Worm (Caenorhabditis elegans) whole organism, young adult: ENCODE measurements around the gene mtx-2.

ENCODE experiments used
- Y56A3A.18 ChIP-seq: fragments of 200-800 bp; sonication (Bioruptor generic); IDR thresholded peaks from 2 replicates; pipeline ENCODE4 v1.3.6; 2022; ENCODE audit warnings: missing genetic modification reagents, missing genetic modification characterization, missing compliant biosample characterization
- ama-1 ChIP-seq, 3 experiments: fragments of 150-350 bp in 1 of 3; sonication (generic microtip) in 2 of 3; optimal IDR thresholded peaks; 2 replicates each; lab custom pipeline; 2014 to 2018; ENCODE audit warnings: missing biosample characterization in 2 of 3, missing genetic modification characterization in 2 of 3, missing genetic modification reagents in 2 of 3
- him-1 ChIP-seq: sonication (generic microtip); optimal IDR thresholded peaks from 2 replicates; lab custom pipeline; 2016; ENCODE audit warnings: missing genotype, missing genetic modification reagents, missing genetic modification characterization, missing compliant biosample characterization
- mel-28 ChIP-seq: sonication (generic microtip); optimal IDR thresholded peaks from 2 replicates; lab custom pipeline; 2016; ENCODE audit warnings: borderline replicate concordance, mild to moderate bottlenecking, missing genetic modification characterization, missing compliant biosample characterization
- unc-130 ChIP-seq: sonication (generic microtip); optimal IDR thresholded peaks from 2 replicates; lab custom pipeline; 2016; ENCODE audit warnings: missing genetic modification reagents, missing genetic modification characterization, missing compliant biosample characterization
- unc-62 ChIP-seq: fragments of 150-350 bp; optimal IDR thresholded peaks from 2 replicates; lab custom pipeline; 2014; ENCODE audit warnings: missing biosample characterization, missing genetic modification reagents, missing genetic modification characterization

ce11 chrIII:7788410-7788809, 25.0 kb upstream of the mtx-2 start:
- TF ChIP-seq ama-1 (optimal IDR thresholded peaks at IDR 0.05; lab: Kevin White, UChicago) (no peak), ama-1 (GFP tag; optimal IDR thresholded peaks at IDR 0.05; lab: Kevin White, UChicago) (no peak), unc-130 (GFP tag; lab: Kevin White, UChicago) (no peak), unc-62 (no peak), Y56A3A.18 (GFP tag; lab: Robert Waterston, UW) (no peak), him-1 (no peak), mel-28 (no peak)
